Fruit fly (Drosophila melanogaster): ENCODE results near the gene Ude.

The Ude gene

DNA sequence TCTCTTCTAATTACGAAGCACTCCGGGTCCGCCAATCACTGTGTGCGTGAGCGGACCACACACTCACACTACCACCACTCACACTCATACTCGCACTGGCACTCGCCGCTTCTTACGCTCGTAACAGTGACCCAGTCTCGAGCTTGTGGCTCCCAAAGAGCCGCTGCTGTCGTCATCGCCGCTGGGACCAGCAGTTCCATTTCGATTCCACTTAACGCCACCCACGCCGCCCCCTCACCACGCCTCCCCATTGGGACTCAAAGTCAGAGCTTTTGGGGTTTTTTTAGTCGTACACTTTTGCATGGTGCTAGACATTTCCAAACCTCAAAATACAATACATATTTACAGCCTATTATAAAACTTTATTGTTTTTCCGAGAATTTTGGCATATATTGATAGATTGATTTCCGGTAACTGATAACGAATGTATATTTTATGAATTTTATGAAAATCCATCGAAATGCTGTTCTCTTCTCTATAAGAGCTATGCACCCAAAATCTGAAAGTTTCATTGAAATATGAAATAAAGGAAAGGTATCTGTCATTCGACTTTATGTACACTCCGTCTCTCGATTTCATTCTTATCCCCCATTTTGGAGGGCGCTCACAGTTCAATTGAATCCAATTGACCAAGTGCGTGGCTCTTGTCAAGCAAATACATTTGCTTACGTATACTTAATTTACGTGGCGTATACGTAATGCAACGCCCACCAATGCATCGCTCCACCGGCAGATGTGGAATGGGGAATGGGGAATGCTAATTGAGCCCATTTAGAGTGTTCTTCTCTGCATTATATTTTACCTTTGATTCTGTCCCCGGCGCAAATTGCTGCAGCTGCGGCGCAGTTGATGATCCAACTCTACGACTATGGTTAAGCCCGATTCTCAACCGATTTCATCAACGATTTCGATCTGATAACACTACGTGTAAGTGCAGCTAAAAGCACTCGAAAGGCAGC, 27.9 kb downstream of the Ude start, which contains the start of gene CG42331 (continued):
- TF ChIP-seq tio (GFP tag; optimal IDR thresholded peaks at IDR 0.05) (peak; percentile 45), tll (GFP tag; optimal IDR thresholded peaks at IDR 0.05) (no peak), bsh (GFP tag; optimal IDR thresholded peaks at IDR 0.05) (peak in 1 of 2 experiments; percentile 42), CG14710 (tag; optimal IDR thresholded peaks at IDR 0.05) (peak; percentile 15), CG8359 (GFP tag; optimal IDR thresholded peaks at IDR 0.05; ENCODE audit: borderline replicate concordance) (peak; percentile 7), ham (GFP tag; IDR thresholded peaks at IDR 0.05) (no peak), CG4707 (GFP tag; optimal IDR thresholded peaks at IDR 0.05) (no peak), vvl (GFP tag; IDR thresholded peaks at IDR 0.05) (no peak), pum (GFP tag; optimal IDR thresholded peaks at IDR 0.05) (peak; percentile 45), CG4854 (GFP tag; optimal IDR thresholded peaks at IDR 0.05) (no peak), CG3838 (GFP tag; optimal IDR thresholded peaks at IDR 0.05) (no peak), zen (tag; optimal IDR thresholded peaks at IDR 0.05) (no peak), Xrp1 (GFP tag; IDR thresholded peaks at IDR 0.05) (peak; percentile 61; the same call in 1 of the 2 replicates), Hsf (GFP tag; optimal IDR thresholded peaks at IDR 0.05) (peak; percentile 56), tx (GFP tag; optimal IDR thresholded peaks at IDR 0.05) (peak; percentile 11), bigmax (GFP tag; optimal IDR thresholded peaks at IDR 0.05) (no peak), CG7357 (GFP tag; IDR thresholded peaks at IDR 0.05) (no peak), CG2889 (GFP tag; IDR thresholded peaks at IDR 0.05) (no peak), PHDP (tag; optimal IDR thresholded peaks at IDR 0.05) (peak; percentile 75), Ada2b (GFP tag; IDR thresholded peaks at IDR 0.05) (peak; percentile 45), aop (GFP tag; IDR thresholded peaks at IDR 0.05) (no peak), CG12769 (tag; optimal IDR thresholded peaks at IDR 0.05) (peak; percentile 76), br (optimal IDR thresholded peaks at IDR 0.05) (no peak), nmo (GFP tag; optimal IDR thresholded peaks at IDR 0.05) (peak; percentile 63), Doc3 (GFP tag; IDR thresholded peaks at IDR 0.05; ENCODE audit: partially characterized antibody) (no peak), CG12071 (GFP tag; optimal IDR thresholded peaks at IDR 0.05) (peak; percentile 18), exex (tag; optimal IDR thresholded peaks at IDR 0.05) (peak; percentile 65), CG8765 (GFP tag; IDR thresholded peaks at IDR 0.05) (no peak), CG11085 (GFP tag; IDR thresholded peaks at IDR 0.05) (no peak), CG18476 (GFP tag; optimal IDR thresholded peaks at IDR 0.05) (no peak), HLH4C (GFP tag; IDR thresholded peaks at IDR 0.05; ENCODE audit: partially characterized antibody) (no peak), MTF-1 (GFP tag; optimal IDR thresholded peaks at IDR 0.05; ENCODE audit: borderline replicate concordance) (no peak), CG10147 (GFP tag; optimal IDR thresholded peaks at IDR 0.05) (peak; percentile 59), Sry-β (GFP tag; optimal IDR thresholded peaks at IDR 0.05) (no peak), CG17829 (tag; optimal IDR thresholded peaks at IDR 0.05) (peak; percentile 42), Hr78 (GFP tag; optimal IDR thresholded peaks at IDR 0.05) (peak in 1 of 2 experiments; percentile 64), trem (tag; optimal IDR thresholded peaks at IDR 0.05) (peak; percentile 23), CG10267 (tag; optimal IDR thresholded peaks at IDR 0.05) (peak; percentile 28), ewg (GFP tag; optimal IDR thresholded peaks at IDR 0.05) (peak; percentile 15), Vsx1 (GFP tag; optimal IDR thresholded peaks at IDR 0.05) (peak; percentile 7), CG11560 (tag; IDR thresholded peaks at IDR 0.05) (no peak), Ptx1 (GFP tag; IDR thresholded peaks at IDR 0.05) (peak; percentile 65), CG15269 (tag; optimal IDR thresholded peaks at IDR 0.05) (peak; percentile 71), E2f1 (GFP tag; IDR thresholded peaks at IDR 0.05) (no peak; the same call in 1 of the 2 replicates), prd (optimal IDR thresholded peaks at IDR 0.05) (no peak), prd (GFP tag; IDR thresholded peaks at IDR 0.05) (0 out of 3 replicates have a peak, but pooled peaks have one; percentile 38), CG13624 (GFP tag; optimal IDR thresholded peaks at IDR 0.05) (peak; percentile 63), Mad (GFP tag; optimal IDR thresholded peaks at IDR 0.05) (no peak)

Measured in whole organism, embryonic.